Worm (Caenorhabditis elegans) whole organism, L4 larva: ENCODE data around the gene mex-5.
A peak's percentile ranks its signal among the peaks of the same experiment; 100 is the strongest.

Experiments
- D1046.2 ChIP-seq: fragments of 200-800 bp; sonication (Bioruptor generic); IDR thresholded peaks from 2 replicates; pipeline ENCODE4 v1.3.6; 2022; ENCODE audit warnings: missing genetic modification characterization, missing compliant biosample characterization
- F26F4.8 ChIP-seq: fragments of 200-800 bp; sonication (Bioruptor generic); conservative IDR thresholded peaks from 2 replicates; pipeline ENCODE4 v1.3.6; 2022; ENCODE audit warnings: missing genetic modification characterization, missing compliant biosample characterization
- T20F7.1 ChIP-seq: fragments of 200-800 bp; sonication (Bioruptor generic); optimal IDR thresholded peaks from 2 replicates; lab custom pipeline; 2018; ENCODE audit warnings: mild to moderate bottlenecking, missing genetic modification characterization, missing compliant biosample characterization
- Y48G9A.11 ChIP-seq: fragments of 200-800 bp; sonication (Bioruptor generic); IDR thresholded peaks from 2 replicates; pipeline ENCODE4 v1.3.6; 2022; ENCODE audit warnings: missing genetic modification reagents, missing genetic modification characterization, missing compliant biosample characterization
- Y5F2A.4 ChIP-seq: fragments of 200-800 bp; sonication (Bioruptor generic); optimal IDR thresholded peaks from 2 replicates; lab custom pipeline; 2018; ENCODE audit warnings: mild to moderate bottlenecking, missing genetic modification characterization, missing compliant biosample characterization
- Y75B8A.6 ChIP-seq: fragments of 200-800 bp; sonication (Bioruptor generic); IDR thresholded peaks from 2 replicates; pipeline ENCODE4 v1.3.6; 2022; ENCODE audit warnings: missing genetic modification reagents, missing genetic modification characterization, missing compliant biosample characterization
- ZK337.2 ChIP-seq: fragments of 200-800 bp; sonication (Bioruptor generic); IDR thresholded peaks from 2 replicates; pipeline ENCODE4 v1.3.6; 2022; ENCODE audit warnings: missing genetic modification reagents, missing genetic modification characterization, missing compliant biosample characterization
- aha-1 ChIP-seq: fragments of 150-350 bp; peaks from one replicate; lab custom pipeline; 2014; ENCODE audit warnings: missing biosample characterization, missing genetic modification characterization
- ceh-82 ChIP-seq: sonication (generic microtip); optimal IDR thresholded peaks from 2 replicates; lab custom pipeline; 2017; ENCODE audit warnings: missing biosample characterization, missing genetic modification characterization
- daf-12 ChIP-seq: fragments of 150-350 bp; optimal IDR thresholded peaks from 2 replicates; lab custom pipeline; 2014; ENCODE audit warnings: missing biosample characterization, missing genetic modification reagents, missing genetic modification characterization
- daf-16 ChIP-seq, 3 experiments: sonication (generic microtip); optimal IDR thresholded peaks; 2 replicates each; lab custom pipeline; 2016 to 2017; ENCODE audit warnings: missing genetic modification characterization in 3 of 3, missing genetic modification reagents in 3 of 3, mild to moderate bottlenecking in 2 of 3, missing compliant biosample characterization in 2 of 3, missing biosample characterization in 1 of 3, moderate library complexity in 1 of 3
- daf-8 ChIP-seq: fragments of 200-800 bp; sonication (Bioruptor generic); IDR thresholded peaks from 2 replicates; pipeline ENCODE4 v1.3.6; 2022; ENCODE audit warnings: missing genetic modification characterization, missing compliant biosample characterization
- dmd-6 ChIP-seq: fragments of 200-800 bp; sonication (Bioruptor generic); IDR thresholded peaks from 2 replicates; pipeline ENCODE4 v1.3.6; 2022; ENCODE audit warnings: missing genetic modification reagents, missing genetic modification characterization, missing compliant biosample characterization
- dmd-8 ChIP-seq: fragments of 200-800 bp; sonication (Bioruptor generic); IDR thresholded peaks from 2 replicates; pipeline ENCODE4 v1.3.6; 2022; ENCODE audit warnings: missing genetic modification characterization, missing compliant biosample characterization
- dpl-1 ChIP-seq: fragments of 150-350 bp; optimal IDR thresholded peaks from 2 replicates; lab custom pipeline; 2014; ENCODE audit warnings: missing biosample characterization, missing genetic modification reagents, missing genetic modification characterization
- fkh-10 ChIP-seq: fragments of 150-350 bp; optimal IDR thresholded peaks from 2 replicates; lab custom pipeline; 2014; ENCODE audit warnings: missing biosample characterization, missing genetic modification reagents, missing genetic modification characterization
- fos-1 ChIP-seq: fragments of 150-350 bp; optimal IDR thresholded peaks from 2 replicates; lab custom pipeline; 2014; ENCODE audit warnings: missing biosample characterization, missing genetic modification characterization
- gei-8 ChIP-seq: fragments of 200-800 bp; sonication (Bioruptor generic); optimal IDR thresholded peaks from 2 replicates; lab custom pipeline; 2018; ENCODE audit warnings: mild to moderate bottlenecking, missing genetic modification characterization, missing compliant biosample characterization
- hlh-11 ChIP-seq: fragments of 200-800 bp; sonication (Bioruptor generic); optimal IDR thresholded peaks from 2 replicates; lab custom pipeline; 2018; ENCODE audit warnings: mild to moderate bottlenecking, missing genetic modification characterization, missing compliant biosample characterization
- hlh-30 ChIP-seq: sonication (generic microtip); optimal IDR thresholded peaks from 2 replicates; lab custom pipeline; 2017; ENCODE audit warnings: antibody characterized with exemption, mild to moderate bottlenecking, missing genetic modification characterization, missing compliant biosample characterization; ENCODE audit not compliant: insufficient read depth
- hmg-1.1 ChIP-seq: fragments of 200-800 bp; sonication (Bioruptor generic); IDR thresholded peaks from 2 replicates; pipeline ENCODE4 v1.3.6; 2022; ENCODE audit warnings: missing genetic modification reagents, missing genetic modification characterization, missing compliant biosample characterization
- lin-1 ChIP-seq: fragments of 200-800 bp; sonication (Bioruptor generic); IDR thresholded peaks from 2 replicates; pipeline ENCODE4 v1.3.6; 2022; ENCODE audit warnings: missing genetic modification reagents, missing genetic modification characterization, missing compliant biosample characterization
- lin-13 ChIP-seq: fragments of 150-350 bp; optimal IDR thresholded peaks from 2 replicates; lab custom pipeline; 2014; ENCODE audit warnings: missing biosample characterization, missing genetic modification reagents, missing genetic modification characterization
- lin-15B ChIP-seq: fragments of 150-350 bp; sonication (generic microtip); optimal IDR thresholded peaks from 3 replicates; lab custom pipeline; 2014; ENCODE audit warnings: missing biosample characterization, missing genetic modification characterization
- lin-29 ChIP-seq: fragments of 200-800 bp; sonication (Bioruptor generic); IDR thresholded peaks from 2 replicates; pipeline ENCODE4 v1.3.6; 2022; ENCODE audit warnings: missing genetic modification reagents, missing genetic modification characterization, missing compliant biosample characterization
- lin-39 ChIP-seq: fragments of 150-350 bp; optimal IDR thresholded peaks from 2 replicates; lab custom pipeline; 2014; ENCODE audit warnings: missing biosample characterization, missing genetic modification reagents, missing genetic modification characterization
- mdl-1 ChIP-seq, 2 experiments: fragments of 150-350 bp in 1 of 2; sonication (generic microtip) in 1 of 2; optimal IDR thresholded peaks; 2 replicates each; lab custom pipeline; 2014 to 2017; ENCODE audit warnings: missing biosample characterization in 2 of 2, missing genetic modification characterization in 2 of 2
- mdt-29 ChIP-seq: fragments of 200-800 bp; sonication (Bioruptor generic); IDR thresholded peaks from 2 replicates; pipeline ENCODE4 v1.3.6; 2022; ENCODE audit warnings: missing genetic modification reagents, missing genetic modification characterization, missing compliant biosample characterization
- mep-1 ChIP-seq: fragments of 150-350 bp; sonication (generic microtip); optimal IDR thresholded peaks from 3 replicates; lab custom pipeline; 2014; ENCODE audit warnings: missing biosample characterization, missing genetic modification characterization
- mes-2 ChIP-seq: sonication (generic microtip); optimal IDR thresholded peaks from 2 replicates; lab custom pipeline; 2016; ENCODE audit warnings: missing genotype, mild to moderate bottlenecking, missing genetic modification characterization, missing compliant biosample characterization; ENCODE audit not compliant: poor library complexity, severe bottlenecking
- mxl-2 ChIP-seq: fragments of 200-800 bp; sonication (Bioruptor generic); conservative IDR thresholded peaks from 2 replicates; pipeline ENCODE4 v1.3.6; 2022; ENCODE audit warnings: missing genetic modification reagents, missing genetic modification characterization, missing compliant biosample characterization
- mxl-3 ChIP-seq: fragments of 200-800 bp; sonication (Bioruptor generic); optimal IDR thresholded peaks from 2 replicates; lab custom pipeline; 2018; ENCODE audit warnings: mild to moderate bottlenecking, missing genetic modification characterization, missing compliant biosample characterization
- nhr-102 ChIP-seq: sonication (generic microtip); optimal IDR thresholded peaks from 2 replicates; lab custom pipeline; 2016; ENCODE audit warnings: mild to moderate bottlenecking, missing genetic modification characterization, moderate library complexity, missing compliant biosample characterization
- nhr-237 ChIP-seq: sonication (generic microtip); optimal IDR thresholded peaks from 2 replicates; lab custom pipeline; 2017; ENCODE audit warnings: missing biosample characterization, missing genetic modification characterization
- nhr-25 ChIP-seq: sonication (generic microtip); optimal IDR thresholded peaks from 2 replicates; lab custom pipeline; 2017; ENCODE audit warnings: missing genetic modification characterization, mild to moderate bottlenecking, missing compliant biosample characterization, antibody characterized with exemption, moderate library complexity, borderline replicate concordance; ENCODE audit not compliant: insufficient read depth
- nhr-28 ChIP-seq: fragments of 150-350 bp; optimal IDR thresholded peaks from 2 replicates; lab custom pipeline; 2014; ENCODE audit warnings: missing biosample characterization, missing genetic modification characterization
- nhr-48 ChIP-seq: sonication (generic microtip); optimal IDR thresholded peaks from 2 replicates; lab custom pipeline; 2016; ENCODE audit warnings: mild to moderate bottlenecking, missing genetic modification characterization, missing compliant biosample characterization
- nhr-6 ChIP-seq: fragments of 150-350 bp; optimal IDR thresholded peaks from 2 replicates; lab custom pipeline; 2014; ENCODE audit warnings: missing biosample characterization, missing genetic modification characterization
- nhr-77 ChIP-seq: fragments of 150-350 bp; optimal IDR thresholded peaks from 2 replicates; lab custom pipeline; 2014; ENCODE audit warnings: missing biosample characterization, missing genetic modification characterization
- php-3 ChIP-seq: fragments of 200-800 bp; sonication (Bioruptor generic); IDR thresholded peaks from 2 replicates; pipeline ENCODE4 v1.3.6; 2022; ENCODE audit warnings: missing genetic modification reagents, missing genetic modification characterization, missing compliant biosample characterization
- pqm-1 ChIP-seq: sonication (generic microtip); optimal IDR thresholded peaks from 2 replicates; lab custom pipeline; 2017; ENCODE audit warnings: missing biosample characterization, missing genetic modification characterization
- saeg-2 ChIP-seq: fragments of 200-800 bp; sonication (Bioruptor generic); IDR thresholded peaks from 2 replicates; pipeline ENCODE4 v1.3.6; 2022; ENCODE audit warnings: missing genetic modification reagents, missing genetic modification characterization, missing compliant biosample characterization
- set-16 ChIP-seq: fragments of 200-800 bp; sonication (Bioruptor generic); IDR thresholded peaks from 2 replicates; pipeline ENCODE4 v1.3.6; 2022; ENCODE audit warnings: missing genetic modification reagents, missing genetic modification characterization, missing compliant biosample characterization
- tra-1 ChIP-seq: fragments of 200-800 bp; sonication (Bioruptor generic); IDR thresholded peaks from 2 replicates; pipeline ENCODE4 v1.3.6; 2022; ENCODE audit warnings: missing genetic modification reagents, missing genetic modification characterization, missing compliant biosample characterization
- unc-62 ChIP-seq, 3 experiments: fragments of 150-350 bp in 1 of 3; sonication (generic microtip); optimal IDR thresholded peaks in 2 of 3; peaks in 1 of 3; 1 replicate in 1 of 3; 2 replicates in 2 of 3; lab custom pipeline; 2014 to 2017; ENCODE audit warnings: missing biosample characterization in 3 of 3, missing genetic modification characterization in 3 of 3, missing genetic modification reagents in 3 of 3, missing genotype in 1 of 3
- zag-1 ChIP-seq: fragments of 150-350 bp; optimal IDR thresholded peaks from 2 replicates; lab custom pipeline; 2014; ENCODE audit warnings: missing biosample characterization, missing genetic modification characterization
- zfp-3 ChIP-seq: fragments of 200-800 bp; sonication (Bioruptor generic); conservative IDR thresholded peaks from 2 replicates; pipeline ENCODE4 v1.3.6; 2022; ENCODE audit warnings: missing genetic modification reagents, missing genetic modification characterization, missing compliant biosample characterization
- zip-11 ChIP-seq: fragments of 200-800 bp; sonication (Bioruptor generic); IDR thresholded peaks from 2 replicates; pipeline ENCODE4 v1.3.6; 2022; ENCODE audit warnings: missing genetic modification characterization, missing compliant biosample characterization
- zip-2 ChIP-seq: fragments of 150-350 bp; optimal IDR thresholded peaks from 2 replicates; lab custom pipeline; 2014; ENCODE audit warnings: missing biosample characterization, missing genetic modification characterization
- ztf-11 ChIP-seq: fragments of 150-350 bp; optimal IDR thresholded peaks from 2 replicates; lab custom pipeline; 2014; ENCODE audit warnings: missing biosample characterization, missing genetic modification characterization

Gene mex-5

DNA sequence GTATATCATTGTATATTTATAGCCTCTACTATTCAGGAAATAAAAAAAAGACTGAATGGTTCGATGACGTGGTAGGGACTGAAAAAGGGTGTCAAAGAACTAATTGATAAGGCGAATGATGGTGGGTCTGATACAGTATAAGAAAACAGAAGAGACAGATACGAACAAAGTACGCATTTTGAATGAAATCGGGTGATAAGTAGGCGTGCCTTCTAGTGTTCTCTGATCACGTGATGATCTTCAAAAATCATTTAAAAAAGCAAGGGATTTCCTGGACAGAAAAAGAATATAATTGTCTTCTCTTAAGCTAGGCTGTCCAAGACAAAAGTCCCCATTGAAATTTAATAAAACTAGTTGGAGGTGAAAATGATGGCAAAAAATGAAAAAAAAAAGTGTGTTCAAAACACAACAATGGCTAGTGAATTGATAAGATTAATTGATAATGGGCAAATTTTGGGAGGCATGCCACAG is 39.8 kb downstream of the mex-5 start:
- TF ChIP-seq lin-15B (tag; lab: Kevin White, UChicago) (no peak), zip-11 (GFP tag; lab: Robert Waterston, UW) (no peak), set-16 (no peak), zag-1 (tag; lab: Kevin White, UChicago) (no peak), nhr-28 (peak; percentile 68), zip-2 (no peak), mdt-29 (peak; percentile 61), fos-1 (tag; lab: Kevin White, UChicago) (no peak), T20F7.1 (peak; percentile 51), hlh-11 (tag; lab: Kevin White, UChicago) (peak; percentile 91), ceh-82 (no peak), saeg-2 (no peak), lin-39 (tag; lab: Kevin White, UChicago) (no peak), hlh-30 (tag; lab: Kevin White, UChicago) (peak; percentile 75), nhr-237 (tag; lab: Kevin White, UChicago) (no peak), Y5F2A.4 (no peak), pqm-1 (tag; lab: Kevin White, UChicago) (peak; percentile 31), mes-2 (tag; lab: Kevin White, UChicago) (peak; percentile 7), aha-1 (peak; percentile 97), nhr-48 (tag; lab: Kevin White, UChicago) (peak; percentile 81), nhr-102 (tag; lab: Kevin White, UChicago) (peak; percentile 45), fkh-10 (GFP tag; lab: Kevin White, UChicago) (no peak), lin-13 (peak; percentile 23), lin-29 (GFP tag; lab: Robert Waterston, UW) (no peak), mxl-3 (GFP tag; lab: Kevin White, UChicago) (peak; percentile 21), mep-1 (tag; lab: Kevin White, UChicago) (peak; percentile 5), ZK337.2 (no peak), mdl-1 (tag; optimal IDR thresholded peaks at IDR 0.05; lab: Kevin White, UChicago) (peak in 1 of 2 experiments; percentile 75), Y48G9A.11 (GFP tag; lab: Robert Waterston, UW) (peak; percentile 22; the same call in 1 of the 2 replicates), mxl-2 (GFP tag; lab: Robert Waterston, UW) (no peak), dpl-1 (no peak), dmd-8 (GFP tag; lab: Robert Waterston, UW) (no peak), F26F4.8 (GFP tag; lab: Robert Waterston, UW) (no peak), tra-1 (no peak; the same call in 1 of the 2 replicates), D1046.2 (no peak), Y75B8A.6 (GFP tag; lab: Robert Waterston, UW) (0 out of 2 replicates have a peak, but pooled peaks have one; percentile 57), daf-12 (no peak), gei-8 (GFP tag; lab: Kevin White, UChicago) (peak; percentile 46), dmd-6 (GFP tag; lab: Robert Waterston, UW) (peak; percentile 86), hmg-1.1 (GFP tag; lab: Robert Waterston, UW) (no peak), nhr-6 (tag; lab: Kevin White, UChicago) (peak; percentile 34), unc-62 (GFP tag; optimal IDR thresholded peaks at IDR 0.05 in 1 of 2; lab: Kevin White, UChicago) (peak in 1 of 2 experiments; percentile 83), unc-62 (tag; optimal IDR thresholded peaks at IDR 0.05; lab: Kevin White, UChicago) (no peak), zfp-3 (GFP tag; lab: Robert Waterston, UW) (no peak), daf-8 (GFP tag; lab: Robert Waterston, UW) (no peak), lin-1 (GFP tag; lab: Robert Waterston, UW) (no peak), ztf-11 (tag; lab: Kevin White, UChicago) (no peak), nhr-77 (tag; lab: Kevin White, UChicago) (peak; percentile 21), daf-16 (GFP tag; optimal IDR thresholded peaks at IDR 0.05; lab: Kevin White, UChicago) (peak in 1 of 2 experiments; percentile 55), daf-16 (tag; optimal IDR thresholded peaks at IDR 0.05; lab: Kevin White, UChicago) (peak; percentile 70), php-3 (GFP tag; lab: Robert Waterston, UW) (peak; percentile 67; the same call in 1 of the 2 replicates), nhr-25 (tag; lab: Kevin White, UChicago) (no peak)
